Comparison of ENCODE assay signal across 1 fruit fly cellular context in the genomic region with DNA sequence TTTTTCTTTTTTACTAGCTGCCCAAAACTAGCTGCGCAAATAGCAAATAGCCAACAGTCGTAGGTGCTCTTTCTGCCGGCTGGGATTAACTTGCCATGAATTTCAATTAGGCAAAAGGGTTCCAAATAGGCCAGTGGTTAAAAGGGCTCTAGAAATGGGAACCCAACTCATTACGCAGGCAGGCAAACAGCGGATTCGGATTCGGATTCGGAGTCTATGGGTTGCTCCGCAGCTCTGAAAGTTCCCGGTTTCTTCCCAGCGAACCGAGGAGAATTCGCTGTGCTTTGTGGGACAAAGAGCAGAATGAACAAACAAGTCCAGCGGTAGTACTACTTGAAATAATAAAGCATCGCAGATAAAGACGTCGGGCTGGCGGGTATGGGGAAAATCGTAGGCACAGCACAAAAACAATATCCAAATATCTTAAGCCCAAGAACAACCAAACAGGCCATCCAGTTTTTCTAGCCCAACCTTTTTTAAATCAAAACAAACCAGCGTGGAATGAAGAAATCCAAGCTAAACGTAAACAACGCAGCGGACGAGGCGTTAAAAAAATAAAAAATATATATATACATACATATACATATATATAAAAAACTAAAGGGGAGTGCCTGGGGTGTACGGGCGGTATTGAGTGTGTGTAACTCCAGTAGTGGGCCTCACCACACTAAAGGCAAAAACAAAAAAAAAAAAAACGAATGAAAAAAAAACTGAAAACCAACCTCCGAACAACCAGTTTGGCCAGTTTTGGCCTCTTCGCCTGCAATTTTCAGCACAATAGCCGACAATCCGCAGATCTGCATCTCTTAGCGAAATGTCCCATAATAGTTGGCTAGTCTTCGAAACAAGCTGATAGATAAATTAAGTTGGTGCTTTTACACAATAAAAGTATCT.
A peak's percentile ranks its signal among the peaks of the same experiment; 100 is the strongest.
TF ChIP-seq lines count a peak whose summit lies in the region.

No protein-coding gene starts in this region.

TF ChIP-seq in whole organism, embryonic, 481 proteins besides CTCF, POLR2A, EP300 and RAD21 (continued from another document):
- TF ChIP-seq CG3407 (GFP tag; optimal IDR thresholded peaks at IDR 0.05; lab: Kevin White, UChicago) (no peak), ro (GFP tag; IDR thresholded peaks at IDR 0.05; lab: Robert Waterston, UW) (no peak), CG11398 (GFP tag; optimal IDR thresholded peaks at IDR 0.05; lab: Kevin White, UChicago) (no peak), Nf-YB (GFP tag; optimal IDR thresholded peaks at IDR 0.05; lab: Kevin White, UChicago) (no peak), CG16813 (GFP tag; IDR thresholded peaks at IDR 0.05; lab: Robert Waterston, UW; ENCODE audit: partially characterized antibody) (no peak), mirr (GFP tag; optimal IDR thresholded peaks at IDR 0.05; lab: Kevin White, UChicago) (peak; percentile 16), CG11695 (GFP tag; IDR thresholded peaks at IDR 0.05; lab: Robert Waterston, UW) (no peak), CG14965 (GFP tag; optimal IDR thresholded peaks at IDR 0.05; lab: Kevin White, UChicago; ENCODE audit: borderline replicate concordance) (no peak), Sox100B (GFP tag; optimal IDR thresholded peaks at IDR 0.05; lab: Kevin White, UChicago) (no peak), CG12769 (tag; optimal IDR thresholded peaks at IDR 0.05; lab: Kevin White, UChicago) (peak; percentile 87), CG18011 (GFP tag; optimal IDR thresholded peaks at IDR 0.05; lab: Kevin White, UChicago) (no peak), nmo (GFP tag; optimal IDR thresholded peaks at IDR 0.05; lab: Kevin White, UChicago) (no peak), CG18476 (GFP tag; optimal IDR thresholded peaks at IDR 0.05; lab: Kevin White, UChicago) (no peak), Bteb2 (GFP tag; optimal IDR thresholded peaks at IDR 0.05; lab: Kevin White, UChicago) (no peak), CG5953 (GFP tag; IDR thresholded peaks at IDR 0.05; lab: Robert Waterston, UW) (no peak), stc (GFP tag; IDR thresholded peaks at IDR 0.05; lab: Robert Waterston, UW) (no peak), CG10209 (GFP tag; optimal IDR thresholded peaks at IDR 0.05; lab: Kevin White, UChicago) (no peak), CG6654 (GFP tag; optimal IDR thresholded peaks at IDR 0.05; lab: Kevin White, UChicago) (no peak), B-H1 (GFP tag; IDR thresholded peaks at IDR 0.05; lab: Robert Waterston, UW) (no peak), CG33213 (GFP tag; optimal IDR thresholded peaks at IDR 0.05; lab: Kevin White, UChicago) (no peak), CrebB (tag; optimal IDR thresholded peaks at IDR 0.05; lab: Kevin White, UChicago) (no peak), CG17328 (GFP tag; IDR thresholded peaks at IDR 0.05; lab: Robert Waterston, UW) (no peak)
